Worm (Caenorhabditis elegans) whole organism, L1 larva: ENCODE data around the gene sre-42.
A peak's percentile ranks its signal among the peaks of the same experiment; 100 is the strongest.

Experiments
- C34B4.2 ChIP-seq: sonication (generic microtip); optimal IDR thresholded peaks from 2 replicates; lab custom pipeline; 2017; ENCODE audit warnings: mild to moderate bottlenecking, missing genetic modification characterization, missing compliant biosample characterization
- F16B12.6 ChIP-seq: fragments of 150-350 bp; optimal IDR thresholded peaks from 2 replicates; lab custom pipeline; 2014; ENCODE audit warnings: missing biosample characterization, missing genetic modification characterization
- Y116A8C.19 ChIP-seq: sonication (generic microtip); optimal IDR thresholded peaks from 2 replicates; lab custom pipeline; 2016; ENCODE audit warnings: missing compliant biosample characterization, missing genetic modification characterization, borderline replicate concordance
- alr-1 ChIP-seq: fragments of 200-800 bp; sonication (Bioruptor generic); optimal IDR thresholded peaks from 2 replicates; lab custom pipeline; 2018; ENCODE audit warnings: borderline replicate concordance, mild to moderate bottlenecking, missing genetic modification characterization, missing compliant biosample characterization
- ceh-8 ChIP-seq: fragments of 200-800 bp; sonication (Bioruptor generic); optimal IDR thresholded peaks from 2 replicates; lab custom pipeline; 2018; ENCODE audit warnings: mild to moderate bottlenecking, missing genetic modification characterization, moderate library complexity, missing compliant biosample characterization
- ceh-88 ChIP-seq: fragments of 200-800 bp; sonication (Bioruptor generic); IDR thresholded peaks from 2 replicates; pipeline ENCODE4 v1.3.6; 2022; ENCODE audit warnings: missing genetic modification characterization, missing compliant biosample characterization
- ceh-90 ChIP-seq: sonication (generic microtip); optimal IDR thresholded peaks from 2 replicates; lab custom pipeline; 2016; ENCODE audit warnings: missing genetic modification characterization, missing compliant biosample characterization
- ces-1 ChIP-seq: fragments of 150-350 bp; optimal IDR thresholded peaks from 2 replicates; lab custom pipeline; 2014; ENCODE audit warnings: missing biosample characterization, missing genetic modification reagents, missing genetic modification characterization
- dpl-1 ChIP-seq, 3 experiments: fragments of 150-350 bp in 2 of 3; sonication (generic microtip) in 1 of 3; optimal IDR thresholded peaks; 2 replicates each; lab custom pipeline; 2014 to 2017; ENCODE audit warnings: missing biosample characterization in 3 of 3, missing genetic modification characterization in 3 of 3, missing genetic modification reagents in 3 of 3
- dsc-1 ChIP-seq: sonication (generic microtip); optimal IDR thresholded peaks from 2 replicates; lab custom pipeline; 2016; ENCODE audit warnings: mild to moderate bottlenecking, missing genetic modification characterization, missing compliant biosample characterization
- efl-1 ChIP-seq, 4 experiments: fragments of 150-350 bp; optimal IDR thresholded peaks in 3 of 4; peaks in 1 of 4; 1 replicate in 1 of 4; 2 replicates in 3 of 4; lab custom pipeline; 2014; ENCODE audit warnings: missing biosample characterization in 2 of 4, missing genetic modification characterization in 2 of 4, missing genetic modification reagents in 2 of 4
- efl-3 ChIP-seq: fragments of 200-800 bp; sonication (Bioruptor generic); optimal IDR thresholded peaks from 2 replicates; lab custom pipeline; 2018; ENCODE audit warnings: mild to moderate bottlenecking, missing genetic modification characterization, missing compliant biosample characterization
- elt-3 ChIP-seq, 6 experiments: fragments of 150-350 bp in 1 of 6; sonication (generic microtip); optimal IDR thresholded peaks; 2 replicates each; lab custom pipeline; 2017 to 2018; ENCODE audit warnings: missing biosample characterization in 6 of 6, missing genetic modification characterization in 6 of 6, inconsistent platforms in 1 of 6
- ets-5 ChIP-seq: fragments of 200-800 bp; sonication (Bioruptor generic); IDR thresholded peaks from 2 replicates; pipeline ENCODE4 v1.3.6; 2022; ENCODE audit warnings: missing genetic modification characterization, missing compliant biosample characterization
- fkh-4 ChIP-seq: sonication (generic microtip); optimal IDR thresholded peaks from 2 replicates; lab custom pipeline; 2016; ENCODE audit warnings: missing compliant biosample characterization, missing genetic modification characterization, borderline replicate concordance
- fkh-8 ChIP-seq: sonication (generic microtip); optimal IDR thresholded peaks from 2 replicates; lab custom pipeline; 2016; ENCODE audit warnings: mild to moderate bottlenecking, missing genetic modification characterization, missing compliant biosample characterization
- fos-1 ChIP-seq: fragments of 150-350 bp; optimal IDR thresholded peaks from 2 replicates; lab custom pipeline; 2014; ENCODE audit warnings: missing biosample characterization, missing genetic modification characterization
- grh-1 ChIP-seq: fragments of 200-800 bp; sonication (Bioruptor generic); IDR thresholded peaks from 2 replicates; pipeline ENCODE4 v1.3.6; 2022; ENCODE audit warnings: missing genetic modification reagents, missing genetic modification characterization, missing compliant biosample characterization
- hlh-17 ChIP-seq: fragments of 200-800 bp; sonication (Bioruptor generic); optimal IDR thresholded peaks from 2 replicates; lab custom pipeline; 2018; ENCODE audit warnings: missing genetic modification characterization, mild to moderate bottlenecking, missing compliant biosample characterization, moderate library complexity, borderline replicate concordance
- isw-1 ChIP-seq: fragments of 200-800 bp; sonication (Bioruptor generic); IDR thresholded peaks from 2 replicates; pipeline ENCODE4 v1.3.6; 2022; ENCODE audit warnings: missing genetic modification characterization, missing compliant biosample characterization
- lin-14 ChIP-seq: fragments of 200-800 bp; sonication (Bioruptor generic); optimal IDR thresholded peaks from 2 replicates; lab custom pipeline; 2018; ENCODE audit warnings: mild to moderate bottlenecking, missing genetic modification characterization, moderate library complexity, missing compliant biosample characterization
- mab-9 ChIP-seq: fragments of 200-800 bp; sonication (Bioruptor generic); IDR thresholded peaks from 2 replicates; pipeline ENCODE4 v1.3.6; 2022; ENCODE audit warnings: missing genetic modification reagents, missing genetic modification characterization, missing compliant biosample characterization
- mdl-1 ChIP-seq, 2 experiments: fragments of 150-350 bp; optimal IDR thresholded peaks; 2 replicates each; lab custom pipeline; 2014 to 2017; ENCODE audit warnings: missing biosample characterization in 2 of 2, missing genetic modification characterization in 2 of 2, inconsistent platforms in 1 of 2
- mef-2 ChIP-seq: fragments of 150-350 bp; optimal IDR thresholded peaks from 2 replicates; lab custom pipeline; 2014; ENCODE audit warnings: missing biosample characterization, missing genetic modification characterization
- nhr-11 ChIP-seq: fragments of 150-350 bp; optimal IDR thresholded peaks from 2 replicates; lab custom pipeline; 2014; ENCODE audit warnings: missing biosample characterization, missing genetic modification characterization
- nhr-71 ChIP-seq: sonication (generic microtip); optimal IDR thresholded peaks from 2 replicates; lab custom pipeline; 2016; ENCODE audit warnings: mild to moderate bottlenecking, missing genetic modification characterization, moderate library complexity, missing compliant biosample characterization
- nhr-76 ChIP-seq: sonication (generic microtip); optimal IDR thresholded peaks from 2 replicates; lab custom pipeline; 2017; ENCODE audit warnings: missing biosample characterization, missing genetic modification characterization
- nhr-77 ChIP-seq: fragments of 150-350 bp; optimal IDR thresholded peaks from 2 replicates; lab custom pipeline; 2014; ENCODE audit warnings: missing biosample characterization, missing genetic modification characterization
- nhr-84 ChIP-seq: sonication (generic microtip); optimal IDR thresholded peaks from 2 replicates; lab custom pipeline; 2017; ENCODE audit warnings: missing biosample characterization, missing genetic modification characterization
- pag-3 ChIP-seq: sonication (generic microtip); optimal IDR thresholded peaks from 2 replicates; lab custom pipeline; 2017; ENCODE audit warnings: missing genetic modification characterization, mild to moderate bottlenecking, missing compliant biosample characterization, antibody characterized with exemption, borderline replicate concordance; ENCODE audit not compliant: insufficient read depth
- pax-3 ChIP-seq: fragments of 200-800 bp; sonication (Bioruptor generic); optimal IDR thresholded peaks from 2 replicates; lab custom pipeline; 2018; ENCODE audit warnings: mild to moderate bottlenecking, missing genetic modification characterization, moderate library complexity, missing compliant biosample characterization
- pqm-1 ChIP-seq: sonication (generic microtip); optimal IDR thresholded peaks from 3 replicates; lab custom pipeline; 2017; ENCODE audit warnings: missing biosample characterization, missing genetic modification characterization
- rnt-1 ChIP-seq: sonication (generic microtip); optimal IDR thresholded peaks from 2 replicates; lab custom pipeline; 2016; ENCODE audit warnings: mild to moderate bottlenecking, missing genetic modification characterization, moderate library complexity, missing compliant biosample characterization
- snpc-4 ChIP-seq: fragments of 150-350 bp; optimal IDR thresholded peaks from 2 replicates; lab custom pipeline; 2014; ENCODE audit warnings: missing biosample characterization, missing genetic modification characterization
- snu-23 ChIP-seq: sonication (generic microtip); optimal IDR thresholded peaks from 2 replicates; lab custom pipeline; 2016; ENCODE audit warnings: missing genetic modification characterization, missing compliant biosample characterization
- unc-130 ChIP-seq: fragments of 150-350 bp; optimal IDR thresholded peaks from 2 replicates; lab custom pipeline; 2017; ENCODE audit warnings: missing biosample characterization, missing genetic modification characterization, inconsistent platforms
- unc-62 ChIP-seq: fragments of 150-350 bp; optimal IDR thresholded peaks from 2 replicates; lab custom pipeline; 2014; ENCODE audit warnings: missing biosample characterization, missing genetic modification reagents, missing genetic modification characterization
- unc-98 ChIP-seq: fragments of 200-800 bp; sonication (Bioruptor generic); IDR thresholded peaks from 2 replicates; pipeline ENCODE4 v1.3.6; 2022; ENCODE audit warnings: missing genetic modification characterization, missing compliant biosample characterization
- vab-15 ChIP-seq: sonication (generic microtip); optimal IDR thresholded peaks from 2 replicates; lab custom pipeline; 2017; ENCODE audit warnings: missing genotype, mild to moderate bottlenecking, missing genetic modification characterization, missing compliant biosample characterization
- zag-1 ChIP-seq: fragments of 150-350 bp; optimal IDR thresholded peaks from 2 replicates; lab custom pipeline; 2014; ENCODE audit warnings: missing biosample characterization, missing genetic modification characterization
- zip-4 ChIP-seq: fragments of 200-800 bp; sonication (Bioruptor generic); optimal IDR thresholded peaks from 2 replicates; lab custom pipeline; 2018; ENCODE audit warnings: mild to moderate bottlenecking, missing genetic modification characterization, moderate library complexity, missing compliant biosample characterization
- ztf-4 ChIP-seq: fragments of 150-350 bp; optimal IDR thresholded peaks from 2 replicates; lab custom pipeline; 2014; ENCODE audit warnings: missing biosample characterization, missing genetic modification characterization

The sre-42 gene

DNA sequence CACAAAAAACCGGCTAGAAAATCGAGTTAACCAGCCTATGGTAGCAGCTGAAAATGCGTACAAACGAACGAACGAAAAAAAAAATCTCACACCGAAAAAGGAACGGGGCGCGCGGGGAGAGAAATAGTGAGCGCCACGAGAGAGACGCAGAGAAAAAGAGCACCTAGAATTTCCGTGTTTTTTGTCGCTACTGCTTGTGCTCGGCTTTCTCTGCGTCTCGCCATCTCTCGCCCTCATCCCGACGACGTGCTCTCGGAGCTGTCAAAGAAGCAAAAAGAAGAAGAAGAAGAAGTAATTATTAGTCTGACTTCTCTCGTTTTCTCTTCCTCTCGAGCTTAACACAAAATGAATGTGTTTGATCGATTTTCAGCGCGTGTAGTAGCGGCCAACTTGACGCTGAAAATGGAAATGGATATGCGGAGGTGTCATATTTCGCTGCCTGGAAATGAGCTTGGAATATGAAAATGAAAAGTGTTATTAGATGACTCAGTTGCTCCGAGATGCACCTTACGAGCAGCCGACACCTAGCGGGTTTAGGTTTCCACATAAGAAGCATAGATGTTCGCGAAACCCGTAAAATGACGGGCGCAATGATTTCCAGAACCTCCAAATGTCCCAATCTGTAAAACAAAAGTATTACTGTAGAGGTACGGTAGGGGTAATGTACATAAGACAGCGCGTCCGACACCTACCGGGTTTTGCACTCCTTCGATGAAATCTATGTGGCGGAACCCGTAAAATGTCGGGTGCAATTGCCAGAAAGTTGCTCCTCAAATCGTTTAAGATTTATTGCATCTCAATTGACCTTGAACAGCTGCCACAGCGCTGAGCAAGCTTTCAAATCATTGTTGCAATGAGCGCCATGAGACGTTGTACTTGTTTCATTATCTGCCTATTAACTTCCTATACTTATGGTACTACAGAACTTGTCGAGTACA is 3.8 kb downstream of the sre-42 start, which contains the start of gene btb-14 (continued):
- no peak for TF ChIP-seq alr-1 (tag; lab: Kevin White, UChicago)
- no peak for TF ChIP-seq nhr-84 (tag; lab: Kevin White, UChicago)
- TF ChIP-seq zip-4 (GFP tag; lab: Kevin White, UChicago), result no peak
- TF ChIP-seq snpc-4 (tag; lab: Kevin White, UChicago), result peak; percentile 92
- peak; percentile 1; the same call in 1 of the 2 replicates for TF ChIP-seq isw-1 (GFP tag; lab: Robert Waterston, UW)
- no peak for TF ChIP-seq vab-15
- TF ChIP-seq fkh-8 (tag; lab: Kevin White, UChicago), result peak; percentile 81

DNA sequence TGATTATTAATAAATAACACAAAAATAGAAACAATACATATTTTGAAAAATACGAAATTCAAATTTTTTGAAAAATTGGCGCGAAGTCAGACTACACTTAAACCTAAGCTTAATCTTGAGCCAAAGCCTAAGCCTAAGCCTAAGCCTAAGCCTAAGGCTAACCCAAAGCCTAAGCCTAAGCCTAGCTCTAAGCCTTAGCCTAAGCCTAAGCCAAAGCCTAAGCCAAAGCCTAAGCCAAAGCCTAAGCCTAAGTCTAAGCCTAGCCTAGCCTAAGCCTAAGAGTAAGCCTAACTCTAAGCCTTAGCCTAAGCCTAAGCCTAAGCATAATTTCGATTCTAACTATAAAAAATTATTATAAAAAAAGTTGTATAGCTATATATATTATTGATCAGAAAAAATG is 5.8 kb downstream of the sre-42 start:
- no peak for TF ChIP-seq ceh-88 (GFP tag; lab: Robert Waterston, UW)
- TF ChIP-seq mab-9 (GFP tag; lab: Robert Waterston, UW), result no peak
- TF ChIP-seq grh-1 (GFP tag; lab: Robert Waterston, UW), result no peak
- TF ChIP-seq mdl-1 (tag; optimal IDR thresholded peaks at IDR 0.05; lab: Kevin White, UChicago), result no peak
- TF ChIP-seq unc-130 (tag; lab: Kevin White, UChicago), result no peak
- no peak for TF ChIP-seq C34B4.2 (tag; lab: Kevin White, UChicago)

DNA sequence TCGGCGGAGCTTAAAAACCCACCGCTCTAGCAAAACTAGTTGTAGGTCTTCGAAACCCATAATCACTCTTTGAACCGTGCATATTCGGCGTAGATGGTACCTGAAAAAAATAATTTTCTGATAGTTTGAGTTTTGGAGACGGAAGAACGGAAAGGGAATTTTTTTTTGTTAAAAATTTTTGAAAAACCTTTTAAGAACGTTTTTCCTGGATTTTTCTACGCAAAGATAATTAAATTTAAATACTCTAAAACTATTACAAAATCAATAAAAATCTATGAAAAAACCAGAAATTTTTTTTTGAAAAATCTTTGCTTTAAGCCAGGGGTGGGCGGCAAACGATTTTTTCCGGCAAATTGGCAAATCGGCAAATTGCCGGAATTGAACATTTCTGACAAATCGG is 7.3 kb downstream of the sre-42 start, which contains the start of gene marc-5:
marc-5 (minus strand) TSS at position 101 of the 400 bp plus-strand sequence.
- TF ChIP-seq unc-62 (GFP tag; lab: Kevin White, UChicago), result no peak
- no peak for TF ChIP-seq efl-3 (GFP tag; lab: Kevin White, UChicago)
- no peak for TF ChIP-seq ets-5 (GFP tag; lab: Robert Waterston, UW)
- TF ChIP-seq dpl-1 (GFP tag; optimal IDR thresholded peaks at IDR 0.05; lab: Kevin White, UChicago), result no peak
- TF ChIP-seq fos-1, result no peak
- TF ChIP-seq elt-3 (tag; optimal IDR thresholded peaks at IDR 0.05; lab: Kevin White, UChicago), result no peak
- no peak for TF ChIP-seq Y116A8C.19 (tag; lab: Kevin White, UChicago)
- no peak for TF ChIP-seq ces-1
- TF ChIP-seq zag-1 (tag; lab: Kevin White, UChicago), result no peak
- TF ChIP-seq unc-130 (tag; lab: Kevin White, UChicago), result no peak
- no peak for TF ChIP-seq C34B4.2 (tag; lab: Kevin White, UChicago)
- TF ChIP-seq dsc-1 (tag; lab: Kevin White, UChicago), result no peak
- TF ChIP-seq unc-98 (GFP tag; lab: Robert Waterston, UW), result no peak
- no peak for TF ChIP-seq mef-2 (tag; lab: Kevin White, UChicago)

DNA sequence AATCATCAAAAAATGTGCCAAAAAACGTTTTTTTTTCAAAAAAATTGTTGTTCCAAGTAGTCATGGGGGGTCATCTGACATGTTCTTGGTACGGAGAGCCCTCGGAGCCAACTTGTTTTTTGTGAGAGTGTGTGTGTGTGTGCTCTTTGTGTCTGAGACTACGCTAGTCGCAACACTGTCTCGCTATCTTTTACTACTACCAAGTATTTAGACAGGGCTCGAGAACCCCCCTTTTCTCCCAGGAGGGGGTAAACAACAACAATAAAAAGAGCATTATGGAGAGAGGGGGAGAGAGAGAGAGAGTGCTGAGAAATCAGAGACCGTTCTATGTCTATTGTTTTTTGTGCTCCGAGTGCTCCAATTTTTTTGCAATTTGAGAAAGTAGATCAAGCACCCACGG is 7.9 kb downstream of the sre-42 start:
- TF ChIP-seq efl-1 (optimal IDR thresholded peaks at IDR 0.05; lab: Kevin White, UChicago) (no peak), efl-1 (GFP tag; optimal IDR thresholded peaks at IDR 0.05 in 1 of 2; lab: Kevin White, UChicago) (peak in 1 of 2 experiments; percentile 92), nhr-11 (tag; lab: Kevin White, UChicago) (no peak), efl-3 (GFP tag; lab: Kevin White, UChicago) (no peak), F16B12.6 (tag; lab: Kevin White, UChicago) (no peak), pag-3 (tag; lab: Kevin White, UChicago) (no peak), pqm-1 (tag; lab: Kevin White, UChicago) (no peak), grh-1 (GFP tag; lab: Robert Waterston, UW) (no peak), hlh-17 (no peak), rnt-1 (tag; lab: Kevin White, UChicago) (no peak), fkh-8 (tag; lab: Kevin White, UChicago) (peak; percentile 12), snu-23 (GFP tag; lab: Kevin White, UChicago) (no peak), ztf-4 (tag; lab: Kevin White, UChicago) (no peak), nhr-76 (tag; lab: Kevin White, UChicago) (no peak), snpc-4 (tag; lab: Kevin White, UChicago) (no peak), vab-15 (no peak), ceh-8 (GFP tag; lab: Kevin White, UChicago) (no peak), fkh-4 (tag; lab: Kevin White, UChicago) (no peak), unc-62 (GFP tag; lab: Kevin White, UChicago) (no peak), unc-98 (GFP tag; lab: Robert Waterston, UW) (no peak), ceh-90 (tag; lab: Kevin White, UChicago) (no peak), nhr-77 (tag; lab: Kevin White, UChicago) (peak; percentile 8), lin-14 (GFP tag; lab: Kevin White, UChicago) (peak; percentile 64), nhr-71 (tag; lab: Kevin White, UChicago) (peak; percentile 21), pax-3 (no peak), ces-1 (no peak), zag-1 (tag; lab: Kevin White, UChicago) (no peak)
